Worm (Caenorhabditis elegans): ENCODE data around the gene cni-1.
"Not testable (repeated sequence)": the region's sequence is repeated elsewhere in the genome, so short reads cannot be mapped to it uniquely, and the experiment has no call there.

cni-1 gene

ce11 chrV:13133380-13133779, 46.8 kb upstream of the cni-1 start, which contains the start of gene B0365.9:
Gene B0365.9, minus strand, starts transcription at chrV:13133565.
- no peak for TF ChIP-seq snpc-4 (tag; optimal IDR thresholded peaks at IDR 0.05)
- TF ChIP-seq lin-13 (tag; optimal IDR thresholded peaks at IDR 0.05), result no peak
- no peak for TF ChIP-seq flh-1 (GFP tag; optimal IDR thresholded peaks at IDR 0.05)
- no peak for TF ChIP-seq ceh-43 (GFP tag; optimal IDR thresholded peaks at IDR 0.05)
- TF ChIP-seq ztf-11 (tag; optimal IDR thresholded peaks at IDR 0.05), result no peak
- no peak for TF ChIP-seq tbx-8 (GFP tag; optimal IDR thresholded peaks at IDR 0.05)
- no peak for TF ChIP-seq blmp-1 (tag; optimal IDR thresholded peaks at IDR 0.05)
- no peak for TF ChIP-seq nhr-12 (tag; optimal IDR thresholded peaks at IDR 0.05)
- no peak for TF ChIP-seq sptf-1 (tag; optimal IDR thresholded peaks at IDR 0.05)
- no peak for TF ChIP-seq pha-4 (tag; optimal IDR thresholded peaks at IDR 0.05)
- TF ChIP-seq mab-5 (tag; optimal IDR thresholded peaks at IDR 0.05), result no peak
- no peak for TF ChIP-seq nhr-2 (tag; optimal IDR thresholded peaks at IDR 0.05)
- no peak for TF ChIP-seq drap-1 (GFP tag; optimal IDR thresholded peaks at IDR 0.05)
- no peak for TF ChIP-seq unc-120 (tag; optimal IDR thresholded peaks at IDR 0.05; ENCODE audit: poor library complexity, severe bottlenecking)
- no peak for TF ChIP-seq unc-62 (GFP tag; optimal IDR thresholded peaks at IDR 0.05)
- no peak for TF ChIP-seq nhr-28 (tag; optimal IDR thresholded peaks at IDR 0.05)

- not testable (repeated sequence) for TF ChIP-seq zip-8 (tag; optimal IDR thresholded peaks at IDR 0.05); unc-62 (GFP tag; optimal IDR thresholded peaks at IDR 0.05); tbx-8 (GFP tag; optimal IDR thresholded peaks at IDR 0.05)
Observed at ce11 chrV:13134786-13135185, 45.3 kb upstream of the cni-1 start, which contains the start of gene clec-225. Gene clec-225, minus strand, starts transcription at chrV:13134886.

ce11 chrV:13137955-13138354, 42.2 kb upstream of the cni-1 start, which contains the start of gene clec-41:
Gene clec-41, minus strand, starts transcription at chrV:13138101.
- TF ChIP-seq ceh-43 (GFP tag; optimal IDR thresholded peaks at IDR 0.05) (no peak), cnd-1 (tag; optimal IDR thresholded peaks at IDR 0.05) (no peak), unc-62 (GFP tag; optimal IDR thresholded peaks at IDR 0.05) (no peak), ham-2 (GFP tag; optimal IDR thresholded peaks at IDR 0.05) (no peak), unc-39 (tag; optimal IDR thresholded peaks at IDR 0.05) (no peak), ceh-83 (GFP tag; optimal IDR thresholded peaks at IDR 0.05) (no peak), M03D4.4 (tag; optimal IDR thresholded peaks at IDR 0.05) (no peak), nhr-76 (tag; optimal IDR thresholded peaks at IDR 0.05) (no peak), nhr-28 (tag; optimal IDR thresholded peaks at IDR 0.05) (no peak)

- TF ChIP-seq sem-2 (GFP tag; optimal IDR thresholded peaks at IDR 0.05), result no peak
- TF ChIP-seq unc-39 (tag; optimal IDR thresholded peaks at IDR 0.05), result no peak
- TF ChIP-seq pha-4 (tag; optimal IDR thresholded peaks at IDR 0.05), result no peak
- no peak for TF ChIP-seq tbx-8 (GFP tag; optimal IDR thresholded peaks at IDR 0.05)
- no peak for TF ChIP-seq ceh-83 (GFP tag; optimal IDR thresholded peaks at IDR 0.05)
- no peak for TF ChIP-seq mep-1 (tag; optimal IDR thresholded peaks at IDR 0.05)
- TF ChIP-seq drap-1 (GFP tag; optimal IDR thresholded peaks at IDR 0.05), result no peak
- TF ChIP-seq nhr-12 (tag; optimal IDR thresholded peaks at IDR 0.05), result no peak
- no peak for TF ChIP-seq snpc-4 (tag; optimal IDR thresholded peaks at IDR 0.05)
- no peak for TF ChIP-seq lin-13 (tag; optimal IDR thresholded peaks at IDR 0.05)
- TF ChIP-seq lin-32 (GFP tag; optimal IDR thresholded peaks at IDR 0.05), result no peak
- no peak for TF ChIP-seq bed-3 (GFP tag; optimal IDR thresholded peaks at IDR 0.05)
- TF ChIP-seq sptf-1 (tag; optimal IDR thresholded peaks at IDR 0.05), result no peak
- TF ChIP-seq ham-2 (GFP tag; optimal IDR thresholded peaks at IDR 0.05), result no peak
- no peak for TF ChIP-seq unc-120 (tag; optimal IDR thresholded peaks at IDR 0.05; ENCODE audit: poor library complexity, severe bottlenecking)
- no peak for TF ChIP-seq elt-1 (tag; optimal IDR thresholded peaks at IDR 0.05; ENCODE audit: borderline replicate concordance, insufficient read depth)
- TF ChIP-seq ces-1 (GFP tag; optimal IDR thresholded peaks at IDR 0.05), result no peak
- TF ChIP-seq nhr-2 (tag; optimal IDR thresholded peaks at IDR 0.05), result no peak
- TF ChIP-seq ztf-11 (tag; optimal IDR thresholded peaks at IDR 0.05), result no peak
- TF ChIP-seq mls-2 (tag; optimal IDR thresholded peaks at IDR 0.05), result no peak
Observed at ce11 chrV:13138681-13139080, 41.4 kb upstream of the cni-1 start, which contains the start of gene dhc-3. Gene dhc-3, plus strand, starts transcription at chrV:13138981.

- TF ChIP-seq blmp-1 (tag; optimal IDR thresholded peaks at IDR 0.05), result no peak
- TF ChIP-seq lin-13 (tag; optimal IDR thresholded peaks at IDR 0.05), result no peak
- TF ChIP-seq hlh-1 (tag; optimal IDR thresholded peaks at IDR 0.05), result no peak
- TF ChIP-seq ces-1 (GFP tag; optimal IDR thresholded peaks at IDR 0.05), result no peak
- TF ChIP-seq nhr-28 (tag; optimal IDR thresholded peaks at IDR 0.05), result no peak
- TF ChIP-seq bed-3 (GFP tag; optimal IDR thresholded peaks at IDR 0.05), result no peak
- TF ChIP-seq ztf-11 (tag; optimal IDR thresholded peaks at IDR 0.05), result no peak
- no peak for TF ChIP-seq mep-1 (tag; optimal IDR thresholded peaks at IDR 0.05)
- no peak for TF ChIP-seq tbx-8 (GFP tag; optimal IDR thresholded peaks at IDR 0.05)
- TF ChIP-seq nhr-12 (tag; optimal IDR thresholded peaks at IDR 0.05), result no peak
- TF ChIP-seq lin-32 (GFP tag; optimal IDR thresholded peaks at IDR 0.05), result no peak
- no peak for TF ChIP-seq unc-39 (tag; optimal IDR thresholded peaks at IDR 0.05)
- no peak for TF ChIP-seq drap-1 (GFP tag; optimal IDR thresholded peaks at IDR 0.05)
Observed at ce11 chrV:13152575-13152974, 27.6 kb upstream of the cni-1 start, which contains the start of gene noca-1. Gene noca-1, plus strand, starts transcription at chrV:13152919.

Measured in whole organism, mixed stage, embryonic.